Fruit fly (Drosophila melanogaster) whole organism, embryonic: Measurements from ENCODE around the gene scramb1.

Experiments used
- Antp ChIP-seq: fragments of 200-800 bp; sonication (Bioruptor generic); optimal IDR thresholded peaks from 3 replicates; lab custom pipeline; 2016; ENCODE audit warnings: missing biosample characterization, missing genetic modification characterization
- Blimp-1 ChIP-seq: fragments of 200-800 bp; sonication (Bioruptor generic); optimal IDR thresholded peaks from 3 replicates; lab custom pipeline; 2018; ENCODE audit warnings: missing biosample characterization, missing genetic modification characterization, mild to moderate bottlenecking, moderate library complexity, missing genetic modification reagents
- CG10267 ChIP-seq: fragments of 200-800 bp; sonication (Bioruptor generic); optimal IDR thresholded peaks from 2 replicates; lab custom pipeline; 2018; ENCODE audit warnings: missing biosample characterization, mild to moderate bottlenecking, missing genetic modification characterization, moderate library complexity
- CG11695 ChIP-seq: fragments of 200-800 bp; sonication (Bioruptor generic); IDR thresholded peaks from 3 replicates; pipeline ENCODE4 v1.3.6; 2022; ENCODE audit warnings: missing biosample characterization, missing genetic modification characterization
- CG12219 ChIP-seq: fragments of 200-800 bp; sonication (Bioruptor generic); optimal IDR thresholded peaks from 3 replicates; lab custom pipeline; 2018; ENCODE audit warnings: missing biosample characterization, mild to moderate bottlenecking, missing genetic modification characterization
- CG12391 ChIP-seq: fragments of 200-800 bp; sonication (Bioruptor generic); optimal IDR thresholded peaks from 3 replicates; lab custom pipeline; 2018; ENCODE audit warnings: missing biosample characterization, mild to moderate bottlenecking, missing genetic modification characterization, moderate library complexity
- CG14667 ChIP-seq: fragments of 200-800 bp; sonication (Bioruptor generic); IDR thresholded peaks from 2 replicates; pipeline ENCODE4 v1.3.6; 2022; ENCODE audit warnings: missing biosample characterization, missing genetic modification characterization
- CG15011 ChIP-seq: fragments of 200-800 bp; sonication (Bioruptor generic); optimal IDR thresholded peaks from 3 replicates; lab custom pipeline; 2018; ENCODE audit warnings: missing biosample characterization, mild to moderate bottlenecking, missing genetic modification characterization
- CG16813 ChIP-seq: fragments of 200-800 bp; sonication (Bioruptor generic); IDR thresholded peaks from 3 replicates; pipeline ENCODE4 v1.3.6; 2022; ENCODE audit warnings: missing biosample characterization, missing genetic modification characterization; ENCODE audit not compliant: partially characterized antibody
- CG34376 ChIP-seq: fragments of 200-800 bp; sonication (Bioruptor generic); optimal IDR thresholded peaks from 2 replicates; lab custom pipeline; 2018; ENCODE audit warnings: missing biosample characterization, mild to moderate bottlenecking, missing genetic modification characterization
- CG5180 ChIP-seq: fragments of 200-800 bp; sonication (Bioruptor generic); optimal IDR thresholded peaks from 3 replicates; lab custom pipeline; 2017; ENCODE audit warnings: missing biosample characterization, missing genetic modification characterization, mild to moderate bottlenecking, moderate library complexity, missing genetic modification reagents
- CG6175 ChIP-seq: fragments of 200-800 bp; sonication (Bioruptor generic); IDR thresholded peaks from 3 replicates; pipeline ENCODE4 v1.3.6; 2022; ENCODE audit warnings: missing biosample characterization, missing genetic modification characterization
- CG6654 ChIP-seq: fragments of 200-800 bp; sonication (Bioruptor generic); optimal IDR thresholded peaks from 2 replicates; lab custom pipeline; 2017; ENCODE audit warnings: missing biosample characterization, mild to moderate bottlenecking, missing genetic modification characterization
- CG7987 ChIP-seq: fragments of 200-800 bp; sonication (Bioruptor generic); optimal IDR thresholded peaks from 2 replicates; lab custom pipeline; 2018; ENCODE audit warnings: missing biosample characterization, mild to moderate bottlenecking, missing genetic modification characterization, moderate library complexity
- CG8290 ChIP-seq, 3 experiments: fragments of 200-800 bp; sonication (Bioruptor generic); optimal IDR thresholded peaks; 2 replicates each; lab custom pipeline; 2016 to 2019; ENCODE audit warnings: missing biosample characterization in 3 of 3, missing genetic modification characterization in 3 of 3, mild to moderate bottlenecking in 2 of 3, moderate library complexity in 1 of 3
- Dfd ChIP-seq, 2 experiments: fragments of >200 bp; optimal IDR thresholded peaks; 2 replicates each; lab custom pipeline; 2017; ENCODE audit warnings: missing biosample characterization in 2 of 2, missing genetic modification characterization in 2 of 2
- Elba2 ChIP-seq: fragments of 200-800 bp; sonication (Bioruptor generic); optimal IDR thresholded peaks from 3 replicates; lab custom pipeline; 2016; ENCODE audit warnings: missing biosample characterization, missing genetic modification characterization
- HLH54F ChIP-seq: fragments of 200-800 bp; sonication (Bioruptor generic); optimal IDR thresholded peaks from 3 replicates; lab custom pipeline; 2016; ENCODE audit warnings: missing biosample characterization, missing genetic modification characterization
- Jarid2 ChIP-seq: fragments of 200-800 bp; sonication (Bioruptor generic); optimal IDR thresholded peaks from 3 replicates; lab custom pipeline; 2017; ENCODE audit warnings: mild to moderate bottlenecking, missing biosample characterization, missing genetic modification reagents, missing genetic modification characterization
- Lhr ChIP-seq: fragments of 200-800 bp; sonication (Bioruptor generic); optimal IDR thresholded peaks from 3 replicates; lab custom pipeline; 2017; ENCODE audit warnings: mild to moderate bottlenecking, missing biosample characterization, missing genetic modification reagents, missing genetic modification characterization
- Mad ChIP-seq: fragments of 200-800 bp; sonication (Bioruptor generic); optimal IDR thresholded peaks from 2 replicates; lab custom pipeline; 2016; ENCODE audit warnings: missing biosample characterization, missing genetic modification characterization
- Neu2 ChIP-seq: fragments of 200-800 bp; sonication (Bioruptor generic); optimal IDR thresholded peaks from 3 replicates; lab custom pipeline; 2016; ENCODE audit warnings: missing biosample characterization, missing genetic modification characterization, borderline replicate concordance
- PHDP ChIP-seq: fragments of 200-800 bp; sonication (Bioruptor generic); optimal IDR thresholded peaks from 3 replicates; lab custom pipeline; 2018; ENCODE audit warnings: missing biosample characterization, mild to moderate bottlenecking, missing genetic modification characterization, moderate library complexity
- Six4 ChIP-seq: fragments of 200-800 bp; sonication (Bioruptor generic); optimal IDR thresholded peaks from 2 replicates; lab custom pipeline; 2016; ENCODE audit warnings: missing biosample characterization, missing genetic modification characterization
- Usf ChIP-seq: fragments of 200-800 bp; sonication (Bioruptor generic); optimal IDR thresholded peaks from 2 replicates; lab custom pipeline; 2017; ENCODE audit warnings: missing genotype, missing biosample characterization, missing genetic modification characterization
- ac ChIP-seq: fragments of 200-800 bp; sonication (Bioruptor generic); optimal IDR thresholded peaks from 3 replicates; lab custom pipeline; 2017; ENCODE audit warnings: missing biosample characterization, mild to moderate bottlenecking, missing genetic modification characterization
- ap ChIP-seq: fragments of 200-800 bp; sonication (Bioruptor generic); IDR thresholded peaks from 2 replicates; pipeline ENCODE4 v1.3.6; 2022; ENCODE audit warnings: missing biosample characterization, missing genetic modification characterization
- bab2 ChIP-seq: fragments of 200-800 bp; sonication (Bioruptor generic); optimal IDR thresholded peaks from 2 replicates; lab custom pipeline; 2016; ENCODE audit warnings: missing biosample characterization, missing genetic modification characterization
- bigmax ChIP-seq: fragments of 200-800 bp; sonication (Bioruptor generic); optimal IDR thresholded peaks from 2 replicates; lab custom pipeline; 2018; ENCODE audit warnings: missing biosample characterization, mild to moderate bottlenecking, missing genetic modification characterization
- crol ChIP-seq: fragments of 200-800 bp; sonication (Bioruptor generic); IDR thresholded peaks from 2 replicates; pipeline ENCODE4 v1.3.6; 2022; ENCODE audit warnings: missing biosample characterization, missing genetic modification characterization
- dm ChIP-seq: fragments of 200-800 bp; sonication (Bioruptor generic); optimal IDR thresholded peaks from 3 replicates; lab custom pipeline; 2016; ENCODE audit warnings: missing biosample characterization, missing genetic modification characterization
- gce ChIP-seq: fragments of 200-800 bp; sonication (Bioruptor generic); IDR thresholded peaks from 3 replicates; pipeline ENCODE4 v1.3.6; 2022; ENCODE audit warnings: missing biosample characterization, missing genetic modification characterization
- grn ChIP-seq: fragments of 200-800 bp; sonication (Bioruptor generic); optimal IDR thresholded peaks from 3 replicates; lab custom pipeline; 2017; ENCODE audit warnings: missing biosample characterization, missing genetic modification characterization
- gsb ChIP-seq: fragments of 200-800 bp; sonication (Bioruptor generic); IDR thresholded peaks from 2 replicates; pipeline ENCODE4 v1.3.6; 2022; ENCODE audit warnings: missing biosample characterization, missing genetic modification characterization
- ken ChIP-seq: fragments of 200-800 bp; sonication (Bioruptor generic); IDR thresholded peaks from 3 replicates; pipeline ENCODE4 v1.3.6; 2022; ENCODE audit warnings: missing biosample characterization, missing genetic modification characterization
- knrl ChIP-seq: fragments of 200-800 bp; sonication (Bioruptor generic); IDR thresholded peaks from 3 replicates; pipeline ENCODE4 v1.3.6; 2022; ENCODE audit warnings: missing biosample characterization, missing genetic modification characterization; ENCODE audit not compliant: partially characterized antibody
- mld ChIP-seq: fragments of 200-800 bp; sonication (Bioruptor generic); IDR thresholded peaks from 3 replicates; pipeline ENCODE4 v1.3.6; 2022; ENCODE audit warnings: missing biosample characterization, missing genetic modification characterization; ENCODE audit not compliant: partially characterized antibody
- nerfin-2 ChIP-seq: fragments of 200-800 bp; sonication (Bioruptor generic); IDR thresholded peaks from 2 replicates; pipeline ENCODE4 v1.3.6; 2022; ENCODE audit warnings: missing biosample characterization, missing genetic modification characterization; ENCODE audit not compliant: partially characterized antibody
- org-1 ChIP-seq: fragments of 200-800 bp; sonication (Bioruptor generic); optimal IDR thresholded peaks from 2 replicates; lab custom pipeline; 2017; ENCODE audit warnings: missing biosample characterization, missing genetic modification characterization
- slbo ChIP-seq: fragments of 200-800 bp; sonication (Bioruptor generic); IDR thresholded peaks from 2 replicates; pipeline ENCODE4 v1.3.6; 2022; ENCODE audit warnings: missing biosample characterization, missing genetic modification characterization
- slp2 ChIP-seq: fragments of 200-800 bp; sonication (Bioruptor generic); optimal IDR thresholded peaks from 2 replicates; lab custom pipeline; 2016; ENCODE audit warnings: missing biosample characterization, missing genetic modification characterization
- so ChIP-seq: fragments of 200-800 bp; sonication (Bioruptor generic); IDR thresholded peaks from 3 replicates; pipeline ENCODE4 v1.3.6; 2022; ENCODE audit warnings: missing biosample characterization, missing genetic modification characterization
- sob ChIP-seq: fragments of 200-800 bp; sonication (Bioruptor generic); IDR thresholded peaks from 2 replicates; pipeline ENCODE4 v1.3.6; 2022; ENCODE audit warnings: missing biosample characterization, missing genetic modification characterization
- tna ChIP-seq: fragments of 200-800 bp; sonication (Bioruptor generic); IDR thresholded peaks from 2 replicates; pipeline ENCODE4 v1.3.6; 2022; ENCODE audit warnings: missing biosample characterization, missing genetic modification characterization; ENCODE audit not compliant: partially characterized antibody
- vnd ChIP-seq: fragments of 200-800 bp; sonication (Bioruptor generic); IDR thresholded peaks from 3 replicates; pipeline ENCODE4 v1.3.6; 2022; ENCODE audit warnings: missing biosample characterization, missing genetic modification characterization; ENCODE audit not compliant: partially characterized antibody
- wor ChIP-seq: fragments of 200-800 bp; sonication (Bioruptor generic); IDR thresholded peaks from 2 replicates; pipeline ENCODE4 v1.3.6; 2022; ENCODE audit warnings: missing biosample characterization, missing genetic modification characterization

scramb1 gene

DNA sequence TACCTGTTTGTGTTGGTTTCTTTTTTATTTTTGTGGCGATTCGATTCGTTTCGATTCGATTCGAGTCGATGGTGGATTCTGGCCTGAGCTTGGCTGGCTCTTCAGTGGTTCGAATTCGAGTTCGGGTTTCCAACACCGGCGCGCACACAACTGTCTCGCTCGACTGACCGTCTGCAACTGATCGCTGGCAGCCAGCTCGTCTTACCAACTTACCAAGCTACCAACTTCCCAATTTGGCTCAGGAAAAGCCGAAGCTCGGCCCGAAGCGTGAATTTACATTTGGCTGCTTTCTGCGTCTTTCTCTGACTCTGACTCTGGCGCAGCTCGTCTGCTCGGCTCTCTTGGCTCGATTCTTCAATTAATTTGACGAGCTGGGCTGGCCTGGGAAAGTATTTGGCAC lies 23.4 kb downstream of the scramb1 start, which contains the start of gene ect (continued):
- no peak for TF ChIP-seq CG12219
- TF ChIP-seq grn (GFP tag; lab: Kevin White, UChicago): no peak
- TF ChIP-seq CG34376 (GFP tag; lab: Kevin White, UChicago): no peak
- TF ChIP-seq dm (GFP tag; lab: Kevin White, UChicago): no peak
- no peak for TF ChIP-seq mld (GFP tag; lab: Robert Waterston, UW)
- no peak for TF ChIP-seq CG7987 (GFP tag; lab: Kevin White, UChicago)
- no peak for TF ChIP-seq slp2 (GFP tag; lab: Kevin White, UChicago)
- no peak for TF ChIP-seq wor (GFP tag; lab: Robert Waterston, UW)
- TF ChIP-seq knrl (GFP tag; lab: Robert Waterston, UW): peak; percentile 25; the same call in 1 of the 3 replicates
- 0 out of 3 replicates have a peak, but pooled peaks have one; percentile 36 for TF ChIP-seq ken (GFP tag; lab: Robert Waterston, UW)
- no peak for TF ChIP-seq HLH54F (GFP tag; lab: Kevin White, UChicago)
- no peak for TF ChIP-seq CG11695 (GFP tag; lab: Robert Waterston, UW)
- TF ChIP-seq ac: no peak
- no peak for TF ChIP-seq Elba2 (GFP tag; lab: Kevin White, UChicago)
- TF ChIP-seq nerfin-2 (GFP tag; lab: Robert Waterston, UW): no peak
- TF ChIP-seq tna (GFP tag; lab: Robert Waterston, UW): no peak
- TF ChIP-seq CG14667 (GFP tag; lab: Robert Waterston, UW): no peak
- peak; percentile 40 for TF ChIP-seq Jarid2
- 0 out of 2 replicates have a peak, but pooled peaks have one; percentile 8 for TF ChIP-seq crol (GFP tag; lab: Robert Waterston, UW)
- TF ChIP-seq Mad: no peak
- no peak for TF ChIP-seq bab2 (GFP tag; lab: Kevin White, UChicago)
- no peak for TF ChIP-seq so (GFP tag; lab: Robert Waterston, UW)
- no peak for TF ChIP-seq Lhr (GFP tag; lab: Kevin White, UChicago)
- TF ChIP-seq Blimp-1 (GFP tag; lab: Kevin White, UChicago): peak; percentile 53
- TF ChIP-seq Neu2: no peak
- no peak for TF ChIP-seq Usf (GFP tag; lab: Kevin White, UChicago)
- TF ChIP-seq Antp (GFP tag; lab: Kevin White, UChicago): no peak
- TF ChIP-seq vnd (GFP tag; lab: Robert Waterston, UW): no peak
- TF ChIP-seq CG12391 (tag; lab: Kevin White, UChicago): no peak
- no peak for TF ChIP-seq gsb (GFP tag; lab: Robert Waterston, UW)
- no peak for TF ChIP-seq PHDP (tag; lab: Kevin White, UChicago)
- no peak for TF ChIP-seq org-1 (GFP tag; lab: Kevin White, UChicago)
- TF ChIP-seq gce (GFP tag; lab: Robert Waterston, UW): no peak
- TF ChIP-seq Dfd (GFP tag; optimal IDR thresholded peaks at IDR 0.05; lab: Kevin White, UChicago): no peak
- TF ChIP-seq slbo (GFP tag; lab: Robert Waterston, UW): 0 out of 2 replicates have a peak, but pooled peaks have one; percentile 22
- no peak for TF ChIP-seq sob
- TF ChIP-seq bigmax (GFP tag; lab: Kevin White, UChicago): no peak
- TF ChIP-seq CG16813 (GFP tag; lab: Robert Waterston, UW): no peak
- no peak for TF ChIP-seq CG15011 (GFP tag; lab: Kevin White, UChicago)
- TF ChIP-seq CG6654 (GFP tag; lab: Kevin White, UChicago): no peak
- TF ChIP-seq CG10267 (tag; lab: Kevin White, UChicago): no peak
- TF ChIP-seq CG6175 (GFP tag; lab: Robert Waterston, UW): 0 out of 3 replicates have a peak, but pooled peaks have one; percentile 44
- peak; percentile 65 for TF ChIP-seq CG5180 (GFP tag; lab: Kevin White, UChicago)
- no peak for TF ChIP-seq CG8290 (GFP tag; optimal IDR thresholded peaks at IDR 0.05; lab: Kevin White, UChicago)
- TF ChIP-seq CG8290 (tag; optimal IDR thresholded peaks at IDR 0.05; lab: Kevin White, UChicago): no peak
- TF ChIP-seq ap (GFP tag; lab: Robert Waterston, UW): no peak
- TF ChIP-seq Six4 (GFP tag; lab: Kevin White, UChicago): no peak
- TF ChIP-seq, all 482 proteins: peak for 19
